Fruit fly (Drosophila melanogaster) whole organism, embryonic: Measurements from ENCODE around the gene Cht2.

Source experiments
- B-H1 ChIP-seq: fragments of 200-800 bp; sonication (Bioruptor generic); IDR thresholded peaks from 3 replicates; pipeline ENCODE4 v1.3.6; 2022; ENCODE audit warnings: missing biosample characterization, missing genetic modification characterization
- CG10274 ChIP-seq: fragments of 200-800 bp; sonication (Bioruptor generic); optimal IDR thresholded peaks from 3 replicates; lab custom pipeline; 2017; ENCODE audit warnings: missing biosample characterization, mild to moderate bottlenecking, missing genetic modification characterization
- CG10654 ChIP-seq: fragments of 200-800 bp; sonication (Bioruptor generic); optimal IDR thresholded peaks from 2 replicates; lab custom pipeline; 2016; ENCODE audit warnings: missing biosample characterization, missing genetic modification characterization
- CG12219 ChIP-seq: fragments of 200-800 bp; sonication (Bioruptor generic); optimal IDR thresholded peaks from 3 replicates; lab custom pipeline; 2018; ENCODE audit warnings: missing biosample characterization, mild to moderate bottlenecking, missing genetic modification characterization
- CG1529 ChIP-seq: fragments of 200-800 bp; sonication (Bioruptor generic); optimal IDR thresholded peaks from 3 replicates; lab custom pipeline; 2018; ENCODE audit warnings: missing biosample characterization, missing genetic modification characterization
- CG1602 ChIP-seq: fragments of 200-800 bp; sonication (Bioruptor generic); optimal IDR thresholded peaks from 3 replicates; lab custom pipeline; 2016; ENCODE audit warnings: missing biosample characterization, missing genetic modification characterization
- CG16815 ChIP-seq: fragments of 200-800 bp; sonication (Bioruptor generic); optimal IDR thresholded peaks from 3 replicates; lab custom pipeline; 2017; ENCODE audit warnings: missing biosample characterization, mild to moderate bottlenecking, missing genetic modification characterization
- CG17612 ChIP-seq: fragments of 200-800 bp; sonication (Bioruptor generic); IDR thresholded peaks from 2 replicates; pipeline ENCODE4 v1.3.6; 2022; ENCODE audit warnings: missing biosample characterization, missing genetic modification characterization
- CG18764 ChIP-seq: fragments of 200-800 bp; sonication (Bioruptor generic); optimal IDR thresholded peaks from 3 replicates; lab custom pipeline; 2016; ENCODE audit warnings: missing biosample characterization, missing genetic modification characterization
- CG2202 ChIP-seq: fragments of 200-800 bp; sonication (Bioruptor generic); optimal IDR thresholded peaks from 2 replicates; lab custom pipeline; 2018; ENCODE audit warnings: missing biosample characterization, mild to moderate bottlenecking, missing genetic modification characterization
- CG4282 ChIP-seq: fragments of 200-800 bp; sonication (Bioruptor generic); optimal IDR thresholded peaks from 2 replicates; lab custom pipeline; 2016; ENCODE audit warnings: missing biosample characterization, missing genetic modification characterization
- CG6654 ChIP-seq: fragments of 200-800 bp; sonication (Bioruptor generic); optimal IDR thresholded peaks from 2 replicates; lab custom pipeline; 2017; ENCODE audit warnings: missing biosample characterization, mild to moderate bottlenecking, missing genetic modification characterization
- CG6683 ChIP-seq: fragments of 200-800 bp; sonication (Bioruptor generic); optimal IDR thresholded peaks from 2 replicates; lab custom pipeline; 2017; ENCODE audit warnings: missing biosample characterization, mild to moderate bottlenecking, missing genetic modification characterization, missing genetic modification reagents
- CG7786 ChIP-seq: fragments of 200-800 bp; sonication (Bioruptor generic); optimal IDR thresholded peaks from 2 replicates; lab custom pipeline; 2016; ENCODE audit warnings: missing biosample characterization, missing genetic modification characterization
- CG7839 ChIP-seq: fragments of 200-800 bp; sonication (Bioruptor generic); optimal IDR thresholded peaks from 3 replicates; lab custom pipeline; 2018; ENCODE audit warnings: missing biosample characterization, mild to moderate bottlenecking, missing genetic modification characterization, moderate library complexity
- CG8388 ChIP-seq: fragments of 200-800 bp; sonication (Bioruptor generic); optimal IDR thresholded peaks from 2 replicates; lab custom pipeline; 2019; ENCODE audit warnings: missing biosample characterization, mild to moderate bottlenecking, missing genetic modification characterization, moderate library complexity
- CoRest ChIP-seq: fragments of 200-800 bp; sonication (Bioruptor generic); optimal IDR thresholded peaks from 3 replicates; lab custom pipeline; 2018; ENCODE audit warnings: missing biosample characterization, mild to moderate bottlenecking, missing genetic modification characterization, moderate library complexity
- Dip2 ChIP-seq: fragments of 200-800 bp; sonication (Bioruptor generic); IDR thresholded peaks from 2 replicates; pipeline ENCODE4 v1.3.6; 2022; ENCODE audit warnings: missing biosample characterization, missing genetic modification characterization
- Doc3 ChIP-seq: fragments of 200-800 bp; sonication (Bioruptor generic); IDR thresholded peaks from 3 replicates; pipeline ENCODE4 v1.3.6; 2022; ENCODE audit warnings: missing biosample characterization, missing genetic modification characterization; ENCODE audit not compliant: partially characterized antibody
- Hr39 ChIP-seq: fragments of >200 bp; optimal IDR thresholded peaks from 2 replicates; lab custom pipeline; 2017
- Max ChIP-seq: fragments of 200-800 bp; sonication (Bioruptor generic); optimal IDR thresholded peaks from 2 replicates; lab custom pipeline; 2016; ENCODE audit warnings: missing biosample characterization, mild to moderate bottlenecking, missing genetic modification characterization
- NC2α ChIP-seq: fragments of 200-800 bp; sonication (Bioruptor generic); optimal IDR thresholded peaks from 2 replicates; lab custom pipeline; 2016; ENCODE audit warnings: missing biosample characterization, missing genetic modification characterization
- Rx ChIP-seq: fragments of 200-800 bp; sonication (Bioruptor generic); IDR thresholded peaks from 2 replicates; pipeline ENCODE4 v1.3.6; 2022; ENCODE audit warnings: missing biosample characterization, missing genetic modification characterization
- Sox100B ChIP-seq: fragments of 200-800 bp; sonication (Bioruptor generic); optimal IDR thresholded peaks from 3 replicates; lab custom pipeline; 2018; ENCODE audit warnings: missing biosample characterization, mild to moderate bottlenecking, missing genetic modification characterization
- al ChIP-seq: fragments of 200-800 bp; sonication (Bioruptor generic); IDR thresholded peaks from 2 replicates; pipeline ENCODE4 v1.3.6; 2022; ENCODE audit warnings: missing biosample characterization, missing genetic modification characterization
- bbx ChIP-seq: fragments of 200-800 bp; sonication (Bioruptor generic); IDR thresholded peaks from 2 replicates; pipeline ENCODE4 v1.3.6; 2022; ENCODE audit warnings: missing biosample characterization, missing genetic modification characterization; ENCODE audit not compliant: partially characterized antibody
- caup ChIP-seq: fragments of 200-800 bp; sonication (Bioruptor generic); optimal IDR thresholded peaks from 3 replicates; lab custom pipeline; 2017; ENCODE audit warnings: missing biosample characterization, mild to moderate bottlenecking, missing genetic modification characterization, moderate library complexity; ENCODE audit not compliant: severe bottlenecking
- danr ChIP-seq: fragments of 200-800 bp; sonication (Bioruptor generic); IDR thresholded peaks from 2 replicates; pipeline ENCODE4 v1.3.6; 2022; ENCODE audit warnings: missing biosample characterization, missing genetic modification characterization
- esg ChIP-seq: fragments of 200-800 bp; sonication (Bioruptor generic); conservative IDR thresholded peaks from 2 replicates; pipeline ENCODE4 v1.3.6; 2022; ENCODE audit warnings: missing biosample characterization, missing genetic modification characterization
- exex ChIP-seq: fragments of 200-800 bp; sonication (Bioruptor generic); optimal IDR thresholded peaks from 4 replicates; lab custom pipeline; 2018; ENCODE audit warnings: missing biosample characterization, mild to moderate bottlenecking, missing genetic modification characterization, moderate library complexity
- gfzf ChIP-seq: fragments of 200-800 bp; sonication (Bioruptor generic); optimal IDR thresholded peaks from 2 replicates; lab custom pipeline; 2016; ENCODE audit warnings: missing biosample characterization, mild to moderate bottlenecking, missing genetic modification characterization, moderate library complexity
- gro ChIP-seq: fragments of 200-800 bp; sonication (Bioruptor generic); optimal IDR thresholded peaks from 2 replicates; lab custom pipeline; 2016; ENCODE audit warnings: missing biosample characterization, missing genetic modification characterization
- ind ChIP-seq: fragments of 200-800 bp; sonication (Bioruptor generic); optimal IDR thresholded peaks from 3 replicates; lab custom pipeline; 2016; ENCODE audit warnings: missing biosample characterization, missing genetic modification characterization
- kni ChIP-seq: fragments of 200-800 bp; sonication (Bioruptor generic); optimal IDR thresholded peaks from 3 replicates; lab custom pipeline; 2017; ENCODE audit warnings: mild to moderate bottlenecking, missing biosample characterization, missing genetic modification reagents, missing genetic modification characterization
- mld ChIP-seq: fragments of 200-800 bp; sonication (Bioruptor generic); IDR thresholded peaks from 3 replicates; pipeline ENCODE4 v1.3.6; 2022; ENCODE audit warnings: missing biosample characterization, missing genetic modification characterization; ENCODE audit not compliant: partially characterized antibody
- nerfin-2 ChIP-seq: fragments of 200-800 bp; sonication (Bioruptor generic); IDR thresholded peaks from 2 replicates; pipeline ENCODE4 v1.3.6; 2022; ENCODE audit warnings: missing biosample characterization, missing genetic modification characterization; ENCODE audit not compliant: partially characterized antibody
- peb ChIP-seq: fragments of 200-800 bp; sonication (Bioruptor generic); IDR thresholded peaks from 2 replicates; pipeline ENCODE4 v1.3.6; 2022; ENCODE audit warnings: missing biosample characterization, missing genetic modification characterization
- phol ChIP-seq: fragments of 200-800 bp; sonication (Bioruptor generic); optimal IDR thresholded peaks from 3 replicates; lab custom pipeline; 2018; ENCODE audit warnings: missing biosample characterization, mild to moderate bottlenecking, missing genetic modification characterization, moderate library complexity
- pita ChIP-seq: fragments of 200-800 bp; sonication (Bioruptor generic); optimal IDR thresholded peaks from 2 replicates; lab custom pipeline; 2017; ENCODE audit warnings: missing biosample characterization, mild to moderate bottlenecking, missing genetic modification characterization
- pnt ChIP-seq: fragments of 200-800 bp; sonication (Bioruptor generic); optimal IDR thresholded peaks from 3 replicates; lab custom pipeline; 2016; ENCODE audit warnings: missing biosample characterization, missing genetic modification characterization
- sc ChIP-seq, 3 experiments: fragments of >200 bp in 2 of 3; fragments of 200-800 bp in 1 of 3; sonication (Bioruptor generic) in 1 of 3; optimal IDR thresholded peaks; 2 replicates in 2 of 3; 3 replicates in 1 of 3; lab custom pipeline; 2017; ENCODE audit warnings: mild to moderate bottlenecking in 1 of 3, missing biosample characterization in 1 of 3, missing genetic modification characterization in 1 of 3, missing genetic modification reagents in 1 of 3
- seq ChIP-seq: fragments of 200-800 bp; sonication (Bioruptor generic); IDR thresholded peaks from 2 replicates; pipeline ENCODE4 v1.3.6; 2022; ENCODE audit warnings: missing biosample characterization, missing genetic modification characterization
- sim ChIP-seq: fragments of 200-800 bp; sonication (Bioruptor generic); IDR thresholded peaks from 2 replicates; pipeline ENCODE4 v1.3.6; 2022; ENCODE audit warnings: missing biosample characterization, missing genetic modification characterization
- so ChIP-seq: fragments of 200-800 bp; sonication (Bioruptor generic); IDR thresholded peaks from 3 replicates; pipeline ENCODE4 v1.3.6; 2022; ENCODE audit warnings: missing biosample characterization, missing genetic modification characterization
- stc ChIP-seq: fragments of 200-800 bp; sonication (Bioruptor generic); IDR thresholded peaks from 2 replicates; pipeline ENCODE4 v1.3.6; 2022; ENCODE audit warnings: missing biosample characterization, missing genetic modification characterization
- stwl ChIP-seq: fragments of 200-800 bp; sonication (Bioruptor generic); optimal IDR thresholded peaks from 3 replicates; lab custom pipeline; 2018; ENCODE audit warnings: missing biosample characterization, mild to moderate bottlenecking, missing genetic modification characterization, moderate library complexity
- toy ChIP-seq: fragments of 200-800 bp; sonication (Bioruptor generic); IDR thresholded peaks from 2 replicates; pipeline ENCODE4 v1.3.6; 2022; ENCODE audit warnings: missing biosample characterization, missing genetic modification characterization
- trem ChIP-seq: fragments of 200-800 bp; optimal IDR thresholded peaks from 3 replicates; lab custom pipeline; 2019; ENCODE audit warnings: missing biosample characterization, mild to moderate bottlenecking, missing genetic modification characterization, moderate library complexity
- twi ChIP-seq: fragments of 200-800 bp; optimal IDR thresholded peaks from 2 replicates; lab custom pipeline; 2019; ENCODE audit warnings: missing biosample characterization, mild to moderate bottlenecking, missing genetic modification characterization, moderate library complexity
- vvl ChIP-seq: fragments of 200-800 bp; sonication (Bioruptor generic); IDR thresholded peaks from 2 replicates; pipeline ENCODE4 v1.3.6; 2022; ENCODE audit warnings: missing biosample characterization, missing genetic modification characterization

Gene Cht2

dm6 chr3L:1794943-1795696 lies 39.4 kb upstream of the Cht2 start, which contains the start of the genes alpha-Spec, dlt and Cdc37 (continued):
- TF ChIP-seq CG10274 (GFP tag; lab: Kevin White, UChicago) (no peak), mld (GFP tag; lab: Robert Waterston, UW) (peak; percentile 62; the same call in 1 of the 3 replicates), CG6683 (GFP tag; lab: Kevin White, UChicago) (no peak), CG1602 (GFP tag; lab: Kevin White, UChicago) (no peak), CG8388 (GFP tag; lab: Kevin White, UChicago) (peak; percentile 2), CG2202 (tag; lab: Kevin White, UChicago) (no peak), so (GFP tag; lab: Robert Waterston, UW) (no peak), seq (GFP tag; lab: Robert Waterston, UW) (peak; percentile 51; the same call in 1 of the 2 replicates), phol (tag; lab: Kevin White, UChicago) (peak; percentile 99), CG16815 (GFP tag; lab: Kevin White, UChicago) (no peak), esg (GFP tag; lab: Robert Waterston, UW) (no peak), CG12219 (GFP tag; lab: Kevin White, UChicago) (no peak), twi (tag; lab: Kevin White, UChicago) (no peak), Rx (no peak), Hr39 (lab: Kevin White, UChicago) (no peak), sc (optimal IDR thresholded peaks at IDR 0.05; lab: Kevin White, UChicago) (no peak), sc (GFP tag; optimal IDR thresholded peaks at IDR 0.05; lab: Kevin White, UChicago) (no peak), kni (GFP tag; lab: Kevin White, UChicago) (peak; percentile 40), trem (tag; lab: Kevin White, UChicago) (peak; percentile 92), stc (GFP tag; lab: Robert Waterston, UW) (no peak), gro (GFP tag; lab: Kevin White, UChicago) (peak; percentile 61), peb (GFP tag; lab: Robert Waterston, UW) (no peak), nerfin-2 (GFP tag; lab: Robert Waterston, UW) (peak; percentile 77), CG7839 (tag; lab: Kevin White, UChicago) (no peak), NC2α (GFP tag; lab: Kevin White, UChicago) (peak; percentile 8), CG1529 (GFP tag; lab: Kevin White, UChicago) (no peak), Sox100B (GFP tag; lab: Kevin White, UChicago) (no peak), toy (GFP tag; lab: Robert Waterston, UW) (no peak), caup (GFP tag; lab: Kevin White, UChicago) (no peak), Doc3 (GFP tag; lab: Robert Waterston, UW) (peak; percentile 80), CoRest (tag; lab: Kevin White, UChicago) (peak; percentile 20), exex (tag; lab: Kevin White, UChicago) (peak; percentile 33), bbx (GFP tag; lab: Robert Waterston, UW) (peak; percentile 60), vvl (GFP tag; lab: Robert Waterston, UW) (no peak), pita (GFP tag; lab: Kevin White, UChicago) (no peak), ind (GFP tag; lab: Kevin White, UChicago) (no peak), CG17612 (GFP tag; lab: Robert Waterston, UW) (no peak), Dip2 (GFP tag; lab: Robert Waterston, UW) (no peak), pnt (GFP tag; lab: Kevin White, UChicago) (no peak), CG6654 (GFP tag; lab: Kevin White, UChicago) (no peak), B-H1 (no peak), CG10654 (GFP tag; lab: Kevin White, UChicago) (no peak), CG18764 (no peak), CG7786 (GFP tag; lab: Kevin White, UChicago) (no peak), stwl (tag; lab: Kevin White, UChicago) (peak; percentile 1), sim (GFP tag; lab: Robert Waterston, UW) (no peak), gfzf (peak; percentile 92), CG4282 (GFP tag; lab: Kevin White, UChicago) (no peak), al (no peak), Max (GFP tag; lab: Kevin White, UChicago) (no peak), danr (GFP tag; lab: Robert Waterston, UW) (no peak)
